Worm (Caenorhabditis elegans) whole organism, L3 larva: ENCODE results near the gene egas-3.

Experiments
- R02D3.7 ChIP-seq: fragments of 150-350 bp; optimal IDR thresholded peaks from 2 replicates; lab custom pipeline; 2014; ENCODE audit warnings: missing biosample characterization, missing genetic modification characterization
- ama-1 ChIP-seq: fragments of 150-350 bp; optimal IDR thresholded peaks from 2 replicates; lab custom pipeline; 2018
- ceh-28 ChIP-seq: fragments of 150-350 bp; optimal IDR thresholded peaks from 2 replicates; lab custom pipeline; 2014; ENCODE audit warnings: missing biosample characterization, missing genetic modification reagents, missing genetic modification characterization
- ceh-9 ChIP-seq: sonication (generic microtip); optimal IDR thresholded peaks from 2 replicates; lab custom pipeline; 2018; ENCODE audit warnings: missing biosample characterization, missing genetic modification characterization
- daf-12 ChIP-seq: fragments of 150-350 bp; optimal IDR thresholded peaks from 2 replicates; lab custom pipeline; 2014; ENCODE audit warnings: missing biosample characterization, missing genetic modification reagents, missing genetic modification characterization
- egl-27 ChIP-seq: sonication (generic microtip); optimal IDR thresholded peaks from 4 replicates; lab custom pipeline; 2017; ENCODE audit warnings: missing biosample characterization, missing genetic modification reagents, missing genetic modification characterization
- egl-5 ChIP-seq: fragments of 150-350 bp; optimal IDR thresholded peaks from 2 replicates; lab custom pipeline; 2017; ENCODE audit warnings: missing biosample characterization, missing genetic modification reagents, missing genetic modification characterization, inconsistent platforms
- elt-1 ChIP-seq: fragments of 150-350 bp; optimal IDR thresholded peaks from 2 replicates; lab custom pipeline; 2014; ENCODE audit warnings: missing biosample characterization, missing genetic modification characterization
- elt-2 ChIP-seq: sonication (generic microtip); optimal IDR thresholded peaks from 2 replicates; lab custom pipeline; 2016; ENCODE audit warnings: missing genetic modification reagents, mild to moderate bottlenecking, missing genetic modification characterization, missing compliant biosample characterization
- elt-3 ChIP-seq, 3 experiments: fragments of 150-350 bp in 1 of 3; sonication (generic microtip) in 2 of 3; optimal IDR thresholded peaks; 2 replicates in 2 of 3; 4 replicates in 1 of 3; lab custom pipeline; 2014 to 2017; ENCODE audit warnings: missing biosample characterization in 3 of 3, missing genetic modification characterization in 3 of 3
- fkh-10 ChIP-seq: sonication (generic microtip); optimal IDR thresholded peaks from 2 replicates; lab custom pipeline; 2017; ENCODE audit warnings: missing biosample characterization, missing genetic modification reagents, missing genetic modification characterization
- fkh-2 ChIP-seq: fragments of 150-350 bp; optimal IDR thresholded peaks from 2 replicates; lab custom pipeline; 2014; ENCODE audit warnings: missing biosample characterization, missing genetic modification reagents, missing genetic modification characterization
- fos-1 ChIP-seq: fragments of 150-350 bp; optimal IDR thresholded peaks from 2 replicates; lab custom pipeline; 2014; ENCODE audit warnings: missing biosample characterization, missing genetic modification characterization
- hmg-11 ChIP-seq: sonication (generic microtip); optimal IDR thresholded peaks from 2 replicates; lab custom pipeline; 2016; ENCODE audit warnings: missing genetic modification characterization, missing compliant biosample characterization
- jun-1 ChIP-seq: fragments of 150-350 bp; optimal IDR thresholded peaks from 2 replicates; lab custom pipeline; 2014; ENCODE audit warnings: missing biosample characterization, missing genetic modification reagents, missing genetic modification characterization
- lin-39 ChIP-seq: fragments of 150-350 bp; optimal IDR thresholded peaks from 2 replicates; lab custom pipeline; 2018; ENCODE audit warnings: missing biosample characterization, missing genetic modification reagents, missing genetic modification characterization
- lsy-12 ChIP-seq: sonication (generic microtip); optimal IDR thresholded peaks from 2 replicates; lab custom pipeline; 2016; ENCODE audit warnings: mild to moderate bottlenecking, missing genetic modification characterization, missing compliant biosample characterization
- mdl-1 ChIP-seq: fragments of 150-350 bp; optimal IDR thresholded peaks from 2 replicates; lab custom pipeline; 2014; ENCODE audit warnings: missing biosample characterization, missing genetic modification characterization
- mml-1 ChIP-seq: fragments of 150-350 bp; sonication (generic microtip); optimal IDR thresholded peaks from 3 replicates; lab custom pipeline; 2014; ENCODE audit warnings: missing biosample characterization, missing genetic modification characterization
- nhr-12 ChIP-seq: fragments of 150-350 bp; optimal IDR thresholded peaks from 2 replicates; lab custom pipeline; 2014; ENCODE audit warnings: missing biosample characterization, missing genetic modification characterization
- nhr-23 ChIP-seq: fragments of 150-350 bp; optimal IDR thresholded peaks from 2 replicates; lab custom pipeline; 2014; ENCODE audit warnings: missing biosample characterization, missing genetic modification reagents, missing genetic modification characterization
- nhr-237 ChIP-seq: fragments of 150-350 bp; optimal IDR thresholded peaks from 2 replicates; lab custom pipeline; 2014; ENCODE audit warnings: missing biosample characterization, missing genetic modification characterization
- nhr-28 ChIP-seq: fragments of 150-350 bp; optimal IDR thresholded peaks from 2 replicates; lab custom pipeline; 2014; ENCODE audit warnings: missing biosample characterization, missing genetic modification characterization
- nhr-43 ChIP-seq: sonication (generic microtip); optimal IDR thresholded peaks from 2 replicates; lab custom pipeline; 2016; ENCODE audit warnings: mild to moderate bottlenecking, missing genetic modification characterization, missing compliant biosample characterization; ENCODE audit not compliant: poor library complexity, severe bottlenecking
- nhr-77 ChIP-seq: fragments of 150-350 bp; optimal IDR thresholded peaks from 2 replicates; lab custom pipeline; 2014; ENCODE audit warnings: missing biosample characterization, missing genetic modification characterization
- pha-4 ChIP-seq: fragments of 150-350 bp; optimal IDR thresholded peaks from 2 replicates; lab custom pipeline; 2014; ENCODE audit warnings: missing biosample characterization, missing genetic modification reagents, missing genetic modification characterization
- skn-1 ChIP-seq: fragments of 150-350 bp; optimal IDR thresholded peaks from 2 replicates; lab custom pipeline; 2014; ENCODE audit warnings: missing biosample characterization, missing genetic modification characterization
- snpc-4 ChIP-seq: fragments of 150-350 bp; optimal IDR thresholded peaks from 2 replicates; lab custom pipeline; 2014; ENCODE audit warnings: missing biosample characterization, missing genetic modification characterization
- tbx-2 ChIP-seq: sonication (generic microtip); optimal IDR thresholded peaks from 2 replicates; lab custom pipeline; 2016; ENCODE audit warnings: mild to moderate bottlenecking, missing genetic modification characterization, missing compliant biosample characterization
- unc-39 ChIP-seq: sonication (generic microtip); optimal IDR thresholded peaks from 4 replicates; lab custom pipeline; 2017; ENCODE audit warnings: missing biosample characterization, missing genetic modification characterization
- unc-62 ChIP-seq: fragments of 150-350 bp; sonication (generic microtip); optimal IDR thresholded peaks from 4 replicates; lab custom pipeline; 2014; ENCODE audit warnings: missing biosample characterization, missing genetic modification reagents, missing genetic modification characterization
- zag-1 ChIP-seq: fragments of 150-350 bp; optimal IDR thresholded peaks from 2 replicates; lab custom pipeline; 2014; ENCODE audit warnings: missing biosample characterization, missing genetic modification characterization
- ztf-4 ChIP-seq: fragments of 150-350 bp; optimal IDR thresholded peaks from 2 replicates; lab custom pipeline; 2014; ENCODE audit warnings: missing biosample characterization, missing genetic modification characterization

Gene egas-3

ce11 chrV:18636248-18636647, at the start of gene egas-3:
Gene egas-3 (minus strand): TSS chrV:18636348.
- TF ChIP-seq snpc-4 (tag; lab: Kevin White, UChicago) (no peak), mml-1 (tag; lab: Kevin White, UChicago) (no peak), elt-3 (tag; optimal IDR thresholded peaks at IDR 0.05; lab: Kevin White, UChicago) (no peak), zag-1 (tag; lab: Kevin White, UChicago) (no peak), ama-1 (lab: Kevin White, UChicago) (no peak), R02D3.7 (tag; lab: Kevin White, UChicago) (no peak), unc-62 (GFP tag; lab: Kevin White, UChicago) (no peak)

ce11 chrV:18684455-18684987, 48.4 kb upstream of the egas-3 start, which contains the start of gene Y69H2.17:
Gene Y69H2.17 (plus strand): TSS chrV:18684937.
- TF ChIP-seq mdl-1 (tag; lab: Kevin White, UChicago) (no peak), fkh-10 (no peak), fkh-2 (tag; lab: Kevin White, UChicago) (no peak), unc-39 (tag; lab: Kevin White, UChicago) (no peak)

- TF ChIP-seq ceh-28 (tag; lab: Kevin White, UChicago) = peak; percentile 65
These were observed 39.2 kb upstream of the egas-3 start for ce11 chrV:18675390-18675789.

ce11 chrV:18674367-18674766, 38.2 kb upstream of the egas-3 start:
- TF ChIP-seq skn-1 (tag; lab: Kevin White, UChicago) (no peak), fkh-10 (no peak), nhr-43 (no peak), egl-27 (no peak)

ce11 chrV:18671811-18672210, 35.7 kb upstream of the egas-3 start:
- TF ChIP-seq ceh-9 (tag; lab: Kevin White, UChicago) (no peak), jun-1 (tag; lab: Kevin White, UChicago) (no peak), lsy-12 (no peak), tbx-2 (tag; lab: Kevin White, UChicago) (no peak), mml-1 (tag; lab: Kevin White, UChicago) (no peak), snpc-4 (tag; lab: Kevin White, UChicago) (no peak), fkh-2 (tag; lab: Kevin White, UChicago) (no peak), nhr-43 (no peak), elt-1 (tag; lab: Kevin White, UChicago) (no peak), nhr-28 (no peak), nhr-237 (tag; lab: Kevin White, UChicago) (no peak), zag-1 (tag; lab: Kevin White, UChicago) (no peak)

- no peak for TF ChIP-seq mdl-1 (tag; lab: Kevin White, UChicago)
- no peak for TF ChIP-seq nhr-23 (tag; lab: Kevin White, UChicago)
These were observed 33.9 kb upstream of the egas-3 start, which contains the start of gene Y69H2.10 for ce11 chrV:18670017-18670416. Gene Y69H2.10 (plus strand): TSS chrV:18670317.

- no peak for TF ChIP-seq fos-1 (tag; lab: Kevin White, UChicago)
- TF ChIP-seq pha-4 (tag; lab: Kevin White, UChicago) = no peak
- no peak for TF ChIP-seq elt-2 (tag; lab: Kevin White, UChicago)
These were observed 31.0 kb upstream of the egas-3 start for ce11 chrV:18667179-18667578.

- TF ChIP-seq lin-39 (tag; lab: Kevin White, UChicago) (no peak), egl-5 (tag; lab: Kevin White, UChicago) (no peak), fos-1 (tag; lab: Kevin White, UChicago) (no peak), zag-1 (tag; lab: Kevin White, UChicago) (no peak), fkh-10 (no peak), daf-12 (tag; lab: Kevin White, UChicago) (no peak), elt-1 (tag; lab: Kevin White, UChicago) (no peak), unc-39 (tag; lab: Kevin White, UChicago) (no peak), lsy-12 (no peak), ztf-4 (tag; lab: Kevin White, UChicago) (no peak), jun-1 (tag; lab: Kevin White, UChicago) (no peak), pha-4 (tag; lab: Kevin White, UChicago) (no peak), mdl-1 (tag; lab: Kevin White, UChicago) (no peak), elt-2 (tag; lab: Kevin White, UChicago) (no peak), nhr-12 (tag; lab: Kevin White, UChicago) (no peak), nhr-77 (no peak), hmg-11 (no peak)
These were observed 27.9 kb upstream of the egas-3 start, which contains the start of gene Y69H2.3 for ce11 chrV:18664026-18664425. Gene Y69H2.3 (minus strand): TSS chrV:18664126.
